Worm (Caenorhabditis elegans) whole organism, L1 larva: ENCODE results near the gene F53C3.6.
A peak's percentile ranks its signal among the peaks of the same experiment; 100 is the strongest.

Experiments used
- C16A3.4 ChIP-seq: fragments of 150-350 bp; optimal IDR thresholded peaks from 2 replicates; lab custom pipeline; 2014; ENCODE audit warnings: missing biosample characterization, missing genetic modification characterization
- C34B4.2 ChIP-seq: sonication (generic microtip); optimal IDR thresholded peaks from 2 replicates; lab custom pipeline; 2017; ENCODE audit warnings: mild to moderate bottlenecking, missing genetic modification characterization, missing compliant biosample characterization
- F16B12.6 ChIP-seq: fragments of 150-350 bp; optimal IDR thresholded peaks from 2 replicates; lab custom pipeline; 2014; ENCODE audit warnings: missing biosample characterization, missing genetic modification characterization
- aha-1 ChIP-seq: fragments of 150-350 bp; optimal IDR thresholded peaks from 2 replicates; lab custom pipeline; 2014; ENCODE audit warnings: missing biosample characterization, missing genetic modification characterization
- alr-1 ChIP-seq: fragments of 200-800 bp; sonication (Bioruptor generic); optimal IDR thresholded peaks from 2 replicates; lab custom pipeline; 2018; ENCODE audit warnings: borderline replicate concordance, mild to moderate bottlenecking, missing genetic modification characterization, missing compliant biosample characterization
- blmp-1 ChIP-seq: fragments of 150-350 bp; optimal IDR thresholded peaks from 2 replicates; lab custom pipeline; 2014; ENCODE audit warnings: missing biosample characterization, missing genetic modification characterization
- ceh-8 ChIP-seq: fragments of 200-800 bp; sonication (Bioruptor generic); optimal IDR thresholded peaks from 2 replicates; lab custom pipeline; 2018; ENCODE audit warnings: mild to moderate bottlenecking, missing genetic modification characterization, moderate library complexity, missing compliant biosample characterization
- ceh-88 ChIP-seq: fragments of 200-800 bp; sonication (Bioruptor generic); IDR thresholded peaks from 2 replicates; pipeline ENCODE4 v1.3.6; 2022; ENCODE audit warnings: missing genetic modification characterization, missing compliant biosample characterization
- dpl-1 ChIP-seq, 3 experiments: fragments of 150-350 bp in 2 of 3; sonication (generic microtip) in 1 of 3; optimal IDR thresholded peaks; 2 replicates each; lab custom pipeline; 2014 to 2017; ENCODE audit warnings: missing biosample characterization in 3 of 3, missing genetic modification characterization in 3 of 3, missing genetic modification reagents in 3 of 3
- efl-1 ChIP-seq, 4 experiments: fragments of 150-350 bp; optimal IDR thresholded peaks in 3 of 4; peaks in 1 of 4; 1 replicate in 1 of 4; 2 replicates in 3 of 4; lab custom pipeline; 2014; ENCODE audit warnings: missing biosample characterization in 2 of 4, missing genetic modification characterization in 2 of 4, missing genetic modification reagents in 2 of 4
- efl-3 ChIP-seq: fragments of 200-800 bp; sonication (Bioruptor generic); optimal IDR thresholded peaks from 2 replicates; lab custom pipeline; 2018; ENCODE audit warnings: mild to moderate bottlenecking, missing genetic modification characterization, missing compliant biosample characterization
- egl-27 ChIP-seq, 2 experiments: fragments of 150-350 bp in 1 of 2; sonication (generic microtip); optimal IDR thresholded peaks; 3 replicates each; lab custom pipeline; 2017 to 2018; ENCODE audit warnings: missing biosample characterization in 2 of 2, missing genetic modification characterization in 2 of 2, missing genetic modification reagents in 2 of 2
- elt-3 ChIP-seq, 6 experiments: fragments of 150-350 bp in 1 of 6; sonication (generic microtip); optimal IDR thresholded peaks; 2 replicates each; lab custom pipeline; 2017 to 2018; ENCODE audit warnings: missing biosample characterization in 6 of 6, missing genetic modification characterization in 6 of 6, inconsistent platforms in 1 of 6
- fkh-10 ChIP-seq: sonication (generic microtip); optimal IDR thresholded peaks from 2 replicates; lab custom pipeline; 2017; ENCODE audit warnings: missing biosample characterization, missing genetic modification reagents, missing genetic modification characterization
- fkh-8 ChIP-seq: sonication (generic microtip); optimal IDR thresholded peaks from 2 replicates; lab custom pipeline; 2016; ENCODE audit warnings: mild to moderate bottlenecking, missing genetic modification characterization, missing compliant biosample characterization
- grh-1 ChIP-seq: fragments of 200-800 bp; sonication (Bioruptor generic); IDR thresholded peaks from 2 replicates; pipeline ENCODE4 v1.3.6; 2022; ENCODE audit warnings: missing genetic modification reagents, missing genetic modification characterization, missing compliant biosample characterization
- hlh-4 ChIP-seq: sonication (generic microtip); optimal IDR thresholded peaks from 2 replicates; lab custom pipeline; 2016; ENCODE audit warnings: mild to moderate bottlenecking, missing genetic modification characterization, missing compliant biosample characterization
- hpl-2 ChIP-seq: fragments of 150-350 bp; optimal IDR thresholded peaks from 2 replicates; lab custom pipeline; 2014; ENCODE audit warnings: missing biosample characterization, missing genetic modification reagents, missing genetic modification characterization
- isw-1 ChIP-seq: fragments of 200-800 bp; sonication (Bioruptor generic); IDR thresholded peaks from 2 replicates; pipeline ENCODE4 v1.3.6; 2022; ENCODE audit warnings: missing genetic modification characterization, missing compliant biosample characterization
- lin-14 ChIP-seq: fragments of 200-800 bp; sonication (Bioruptor generic); optimal IDR thresholded peaks from 2 replicates; lab custom pipeline; 2018; ENCODE audit warnings: mild to moderate bottlenecking, missing genetic modification characterization, moderate library complexity, missing compliant biosample characterization
- lir-3 ChIP-seq: sonication (generic microtip); optimal IDR thresholded peaks from 2 replicates; lab custom pipeline; 2016; ENCODE audit warnings: mild to moderate bottlenecking, missing genetic modification characterization, moderate library complexity, missing compliant biosample characterization; ENCODE audit not compliant: poor library complexity
- lsy-2 ChIP-seq, 2 experiments: fragments of 150-350 bp; optimal IDR thresholded peaks; 2 replicates each; lab custom pipeline; 2014; ENCODE audit warnings: missing biosample characterization in 2 of 2, missing genetic modification characterization in 2 of 2
- mab-9 ChIP-seq: fragments of 200-800 bp; sonication (Bioruptor generic); IDR thresholded peaks from 2 replicates; pipeline ENCODE4 v1.3.6; 2022; ENCODE audit warnings: missing genetic modification reagents, missing genetic modification characterization, missing compliant biosample characterization
- mdl-1 ChIP-seq, 2 experiments: fragments of 150-350 bp; optimal IDR thresholded peaks; 2 replicates each; lab custom pipeline; 2014 to 2017; ENCODE audit warnings: missing biosample characterization in 2 of 2, missing genetic modification characterization in 2 of 2, inconsistent platforms in 1 of 2
- mef-2 ChIP-seq: fragments of 150-350 bp; optimal IDR thresholded peaks from 2 replicates; lab custom pipeline; 2014; ENCODE audit warnings: missing biosample characterization, missing genetic modification characterization
- nhr-12 ChIP-seq: sonication (generic microtip); optimal IDR thresholded peaks from 2 replicates; lab custom pipeline; 2017; ENCODE audit warnings: missing biosample characterization, missing genetic modification characterization
- nhr-19 ChIP-seq: fragments of 200-800 bp; sonication (Bioruptor generic); conservative IDR thresholded peaks from 2 replicates; pipeline ENCODE4 v1.3.6; 2022; ENCODE audit warnings: missing genetic modification characterization, missing compliant biosample characterization
- nhr-20 ChIP-seq: sonication (generic microtip); optimal IDR thresholded peaks from 2 replicates; lab custom pipeline; 2016; ENCODE audit warnings: mild to moderate bottlenecking, missing genetic modification characterization, missing compliant biosample characterization
- nhr-47 ChIP-seq: sonication (generic microtip); optimal IDR thresholded peaks from 2 replicates; lab custom pipeline; 2016; ENCODE audit warnings: mild to moderate bottlenecking, missing genetic modification characterization, moderate library complexity, missing compliant biosample characterization
- nhr-71 ChIP-seq: sonication (generic microtip); optimal IDR thresholded peaks from 2 replicates; lab custom pipeline; 2016; ENCODE audit warnings: mild to moderate bottlenecking, missing genetic modification characterization, moderate library complexity, missing compliant biosample characterization
- nhr-77 ChIP-seq: fragments of 150-350 bp; optimal IDR thresholded peaks from 2 replicates; lab custom pipeline; 2014; ENCODE audit warnings: missing biosample characterization, missing genetic modification characterization
- nhr-84 ChIP-seq: sonication (generic microtip); optimal IDR thresholded peaks from 2 replicates; lab custom pipeline; 2017; ENCODE audit warnings: missing biosample characterization, missing genetic modification characterization
- pag-3 ChIP-seq: sonication (generic microtip); optimal IDR thresholded peaks from 2 replicates; lab custom pipeline; 2017; ENCODE audit warnings: missing genetic modification characterization, mild to moderate bottlenecking, missing compliant biosample characterization, antibody characterized with exemption, borderline replicate concordance; ENCODE audit not compliant: insufficient read depth
- pax-3 ChIP-seq: fragments of 200-800 bp; sonication (Bioruptor generic); optimal IDR thresholded peaks from 2 replicates; lab custom pipeline; 2018; ENCODE audit warnings: mild to moderate bottlenecking, missing genetic modification characterization, moderate library complexity, missing compliant biosample characterization
- pqm-1 ChIP-seq: sonication (generic microtip); optimal IDR thresholded peaks from 3 replicates; lab custom pipeline; 2017; ENCODE audit warnings: missing biosample characterization, missing genetic modification characterization
- snpc-4 ChIP-seq: fragments of 150-350 bp; optimal IDR thresholded peaks from 2 replicates; lab custom pipeline; 2014; ENCODE audit warnings: missing biosample characterization, missing genetic modification characterization
- snu-23 ChIP-seq: sonication (generic microtip); optimal IDR thresholded peaks from 2 replicates; lab custom pipeline; 2016; ENCODE audit warnings: missing genetic modification characterization, missing compliant biosample characterization
- unc-130 ChIP-seq: fragments of 150-350 bp; optimal IDR thresholded peaks from 2 replicates; lab custom pipeline; 2017; ENCODE audit warnings: missing biosample characterization, missing genetic modification characterization, inconsistent platforms
- unc-86 ChIP-seq: sonication (generic microtip); optimal IDR thresholded peaks from 2 replicates; lab custom pipeline; 2016; ENCODE audit warnings: missing genetic modification characterization, missing compliant biosample characterization
- unc-98 ChIP-seq: fragments of 200-800 bp; sonication (Bioruptor generic); IDR thresholded peaks from 2 replicates; pipeline ENCODE4 v1.3.6; 2022; ENCODE audit warnings: missing genetic modification characterization, missing compliant biosample characterization

Gene F53C3.6

DNA sequence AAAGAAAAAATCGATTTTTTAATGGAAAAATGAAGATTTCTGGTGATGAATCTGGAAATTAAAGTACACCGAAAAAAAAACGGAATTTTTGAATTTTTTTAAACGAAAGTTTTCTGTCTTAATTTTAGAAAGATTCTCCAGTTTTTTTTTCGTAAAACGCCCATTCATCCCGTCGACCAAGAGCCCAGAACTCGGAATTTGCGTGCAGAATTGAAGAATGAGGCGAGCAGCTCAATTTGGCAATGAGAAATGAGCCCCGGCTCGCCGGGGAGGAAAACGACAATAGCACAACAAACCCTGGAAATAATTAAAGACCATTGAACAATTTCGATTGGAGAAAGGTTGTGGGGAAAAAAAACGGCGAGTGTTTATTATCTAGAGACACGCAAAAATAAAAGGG is 33.9 kb downstream of the F53C3.6 start:
- TF ChIP-seq snu-23 (GFP tag; lab: Kevin White, UChicago): no peak
- no peak for TF ChIP-seq fkh-8 (tag; lab: Kevin White, UChicago)
- no peak for TF ChIP-seq fkh-10 (GFP tag; lab: Kevin White, UChicago)
- no peak for TF ChIP-seq mdl-1 (tag; optimal IDR thresholded peaks at IDR 0.05; lab: Kevin White, UChicago)
- no peak for TF ChIP-seq snpc-4 (tag; lab: Kevin White, UChicago)
- TF ChIP-seq ceh-8 (GFP tag; lab: Kevin White, UChicago): no peak
- no peak for TF ChIP-seq nhr-84 (tag; lab: Kevin White, UChicago)
- TF ChIP-seq nhr-19 (GFP tag; lab: Robert Waterston, UW): no peak
- TF ChIP-seq blmp-1 (tag; lab: Kevin White, UChicago): no peak

DNA sequence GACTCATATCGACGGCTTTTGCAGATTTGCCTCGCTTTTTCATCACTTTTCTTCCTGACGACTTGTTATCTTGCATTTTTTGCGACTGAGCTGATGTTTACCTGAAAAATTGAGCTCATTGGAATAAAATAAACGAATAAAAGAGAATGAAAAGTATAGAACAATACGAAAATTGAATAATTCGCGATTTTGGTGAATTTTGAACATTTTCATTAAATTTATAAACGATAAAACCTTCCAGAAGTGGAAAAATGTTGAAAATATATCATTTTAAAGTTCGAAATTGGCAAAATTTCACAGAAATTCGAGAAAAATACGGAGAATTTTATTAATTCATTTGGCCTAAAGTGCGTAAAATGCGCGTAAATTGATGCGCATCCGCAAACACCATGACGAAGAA is 35.7 kb downstream of the F53C3.6 start, which contains the start of gene Y14H12B.2:
TSS of gene Y14H12B.2 (minus strand) at position 101 of the 400 bp plus-strand sequence.
- TF ChIP-seq efl-1 (optimal IDR thresholded peaks at IDR 0.05; lab: Kevin White, UChicago): peak in 1 of 2 experiments; percentile 82
- peak in 1 of 2 experiments; percentile 24 for TF ChIP-seq efl-1 (GFP tag; optimal IDR thresholded peaks at IDR 0.05 in 1 of 2; lab: Kevin White, UChicago)
- TF ChIP-seq elt-3 (tag; optimal IDR thresholded peaks at IDR 0.05; lab: Kevin White, UChicago): no peak
- TF ChIP-seq, all 84 proteins: peak for 1

DNA sequence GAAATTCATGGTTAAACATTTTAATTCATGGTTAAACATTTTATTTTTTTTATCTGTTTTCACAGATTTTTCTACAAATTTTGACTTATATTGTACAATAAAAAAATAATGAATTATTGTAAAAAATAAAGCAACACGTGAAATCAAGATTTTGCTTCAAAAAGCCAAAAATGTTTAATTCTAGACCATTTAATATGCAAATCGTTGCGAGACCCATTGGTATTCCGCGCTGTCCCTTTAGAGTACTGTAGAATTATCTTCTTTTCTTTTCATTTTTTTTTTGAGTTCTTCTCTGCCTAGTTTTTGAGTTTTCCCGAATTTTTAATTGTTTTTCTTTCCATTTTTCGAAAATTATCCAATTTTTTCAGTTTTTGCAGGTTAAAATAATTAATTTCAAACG is 36.1 kb downstream of the F53C3.6 start, which contains the start of gene Y14H12B.1:
TSS of gene Y14H12B.1 (plus strand) at position 363 of the 400 bp plus-strand sequence.
- TF ChIP-seq egl-27 (tag; optimal IDR thresholded peaks at IDR 0.05; lab: Kevin White, UChicago) (no peak), ceh-8 (GFP tag; lab: Kevin White, UChicago) (no peak)

DNA sequence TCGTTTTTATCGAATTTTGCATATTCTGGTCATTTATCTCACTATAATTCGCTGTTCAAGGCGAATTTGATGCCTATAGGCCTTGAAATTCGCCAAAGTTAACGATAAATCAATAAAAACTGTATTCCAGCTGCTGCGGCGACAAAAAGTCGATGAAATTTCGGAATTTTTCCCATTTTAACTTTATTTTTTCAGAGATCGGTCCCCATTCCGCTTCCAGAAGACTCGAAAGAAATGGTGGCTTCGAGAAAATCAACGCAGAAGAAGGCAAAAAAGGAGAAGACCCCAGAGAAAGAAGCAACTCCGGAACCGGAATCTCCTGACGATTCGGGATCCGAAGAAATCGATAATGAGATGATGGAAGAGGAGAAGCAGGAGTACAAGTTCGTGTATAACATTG is 37.2 kb downstream of the F53C3.6 start:
- TF ChIP-seq pax-3: no peak
- no peak for TF ChIP-seq nhr-71
- no peak for TF ChIP-seq C16A3.4 (tag; lab: Kevin White, UChicago)
- no peak for TF ChIP-seq isw-1 (GFP tag; lab: Robert Waterston, UW)
- no peak for TF ChIP-seq unc-98 (GFP tag; lab: Robert Waterston, UW)
- TF ChIP-seq dpl-1 (GFP tag; optimal IDR thresholded peaks at IDR 0.05; lab: Kevin White, UChicago): no peak
- TF ChIP-seq nhr-20: no peak
- TF ChIP-seq ceh-88 (GFP tag; lab: Robert Waterston, UW): no peak
- TF ChIP-seq lin-14 (GFP tag; lab: Kevin White, UChicago): no peak
- TF ChIP-seq grh-1 (GFP tag; lab: Robert Waterston, UW): no peak
- no peak for TF ChIP-seq lsy-2 (tag; optimal IDR thresholded peaks at IDR 0.05; lab: Kevin White, UChicago)
- TF ChIP-seq aha-1 (tag; lab: Kevin White, UChicago): no peak
- no peak for TF ChIP-seq F16B12.6

DNA sequence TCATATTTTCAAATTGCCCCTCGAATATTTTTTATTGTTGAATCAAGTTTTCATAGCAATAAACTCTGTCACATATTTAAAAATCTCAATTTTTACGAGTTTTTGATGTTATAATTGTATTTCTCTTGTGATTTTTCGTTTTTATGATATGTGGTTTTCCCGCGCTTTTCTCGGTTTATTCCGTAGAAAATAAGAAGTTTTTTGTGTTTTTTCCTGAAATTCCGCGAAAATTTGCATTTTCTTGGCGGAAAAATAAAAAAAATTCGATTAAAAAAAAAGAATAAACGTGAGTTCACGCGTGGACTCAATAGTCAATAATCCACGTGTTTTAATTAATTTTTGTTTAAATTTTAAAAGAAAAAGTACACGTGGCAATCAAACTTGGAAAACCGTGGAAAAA is 38.0 kb downstream of the F53C3.6 start:
- TF ChIP-seq nhr-84 (tag; lab: Kevin White, UChicago) (no peak), mef-2 (tag; lab: Kevin White, UChicago) (no peak), mab-9 (GFP tag; lab: Robert Waterston, UW) (no peak), alr-1 (no peak), unc-86 (tag; lab: Kevin White, UChicago) (no peak), unc-130 (no peak), hpl-2 (GFP tag; lab: Kevin White, UChicago) (no peak), nhr-47 (no peak), hlh-4 (no peak), egl-27 (tag; optimal IDR thresholded peaks at IDR 0.05; lab: Kevin White, UChicago) (no peak), pqm-1 (tag; lab: Kevin White, UChicago) (no peak), efl-3 (GFP tag; lab: Kevin White, UChicago) (no peak), nhr-12 (no peak), efl-1 (optimal IDR thresholded peaks at IDR 0.05; lab: Kevin White, UChicago) (no peak), efl-1 (GFP tag; optimal IDR thresholded peaks at IDR 0.05 in 1 of 2; lab: Kevin White, UChicago) (no peak), C34B4.2 (no peak), lir-3 (tag; lab: Kevin White, UChicago) (no peak), nhr-77 (no peak), pag-3 (no peak)
